Worm (Caenorhabditis elegans) whole organism, mixed stage, embryonic: ENCODE results near the gene fndc-1.
A peak's percentile ranks its signal among the peaks of the same experiment; 100 is the strongest.

Experiments used
- ceh-83 ChIP-seq: fragments of 200-800 bp; sonication (Bioruptor generic); optimal IDR thresholded peaks from 2 replicates; lab custom pipeline; 2018; ENCODE audit warnings: mild to moderate bottlenecking, missing genetic modification characterization, missing compliant biosample characterization
- elt-3 ChIP-seq: fragments of 150-350 bp; optimal IDR thresholded peaks from 2 replicates; lab custom pipeline; 2014; ENCODE audit warnings: missing biosample characterization, missing genetic modification characterization
- flh-1 ChIP-seq: fragments of 200-800 bp; sonication (Bioruptor generic); optimal IDR thresholded peaks from 2 replicates; lab custom pipeline; 2018; ENCODE audit warnings: mild to moderate bottlenecking, missing genetic modification characterization, moderate library complexity, missing compliant biosample characterization
- hlh-1 ChIP-seq: fragments of 150-350 bp; optimal IDR thresholded peaks from 2 replicates; lab custom pipeline; 2014; ENCODE audit warnings: missing biosample characterization, missing genetic modification reagents, missing genetic modification characterization
- mab-5 ChIP-seq: fragments of 150-350 bp; optimal IDR thresholded peaks from 2 replicates; lab custom pipeline; 2014; ENCODE audit warnings: missing biosample characterization, missing genetic modification characterization
- nhr-12 ChIP-seq: fragments of 150-350 bp; optimal IDR thresholded peaks from 2 replicates; lab custom pipeline; 2014; ENCODE audit warnings: missing biosample characterization, missing genetic modification characterization
- nhr-237 ChIP-seq: fragments of 150-350 bp; optimal IDR thresholded peaks from 2 replicates; lab custom pipeline; 2014; ENCODE audit warnings: missing biosample characterization, missing genetic modification characterization
- nhr-76 ChIP-seq: sonication (generic microtip); optimal IDR thresholded peaks from 2 replicates; lab custom pipeline; 2017; ENCODE audit warnings: missing biosample characterization, missing genetic modification characterization
- pha-4 ChIP-seq: fragments of 150-350 bp; optimal IDR thresholded peaks from 2 replicates; lab custom pipeline; 2018; ENCODE audit warnings: missing biosample characterization, missing genetic modification reagents, missing genetic modification characterization
- snpc-4 ChIP-seq: fragments of 150-350 bp; optimal IDR thresholded peaks from 2 replicates; lab custom pipeline; 2014; ENCODE audit warnings: missing biosample characterization, missing genetic modification characterization
- unc-39 ChIP-seq: fragments of 150-350 bp; optimal IDR thresholded peaks from 2 replicates; lab custom pipeline; 2014; ENCODE audit warnings: missing biosample characterization, missing genetic modification characterization

- no peak for TF ChIP-seq snpc-4
- no peak for TF ChIP-seq hlh-1 (tag; lab: Kevin White, UChicago)
- no peak for TF ChIP-seq mab-5 (tag; lab: Kevin White, UChicago)
- TF ChIP-seq ceh-83 (GFP tag; lab: Kevin White, UChicago) = peak; percentile 2
- TF ChIP-seq pha-4 = no peak
- no peak for TF ChIP-seq flh-1 (GFP tag; lab: Kevin White, UChicago)
- TF ChIP-seq nhr-12 (tag; lab: Kevin White, UChicago) = no peak
- no peak for TF ChIP-seq elt-3 (tag; lab: Kevin White, UChicago)
- TF ChIP-seq unc-39 (tag; lab: Kevin White, UChicago) = no peak
- TF ChIP-seq nhr-237 (tag; lab: Kevin White, UChicago) = no peak
- TF ChIP-seq nhr-76 (tag; lab: Kevin White, UChicago) = no peak
Observed at ce11 chrII:11285282-11285933, 48.3 kb upstream of the fndc-1 start.
